Worm (Caenorhabditis elegans) whole organism, L2 larva: ENCODE measurements around the gene F26F4.8.

Experiments used
- F13H6.1 ChIP-seq: sonication (generic microtip); optimal IDR thresholded peaks from 2 replicates; lab custom pipeline; 2016; ENCODE audit warnings: missing genetic modification characterization, missing compliant biosample characterization
- Y55F3AM.14 ChIP-seq: fragments of 200-800 bp; sonication (Bioruptor generic); optimal IDR thresholded peaks from 2 replicates; lab custom pipeline; 2018; ENCODE audit warnings: mild to moderate bottlenecking, missing genetic modification characterization, missing compliant biosample characterization
- ZK546.5 ChIP-seq: sonication (generic microtip); optimal IDR thresholded peaks from 2 replicates; lab custom pipeline; 2017; ENCODE audit warnings: missing biosample characterization, missing genetic modification characterization
- aly-2 ChIP-seq: fragments of 150-350 bp; optimal IDR thresholded peaks from 2 replicates; lab custom pipeline; 2014; ENCODE audit warnings: missing biosample characterization, missing genetic modification characterization
- ama-1 ChIP-seq: fragments of 150-350 bp; optimal IDR thresholded peaks from 2 replicates; lab custom pipeline; 2018; ENCODE audit warnings: inconsistent platforms
- ceh-82 ChIP-seq: fragments of 150-350 bp; optimal IDR thresholded peaks from 2 replicates; lab custom pipeline; 2014; ENCODE audit warnings: missing biosample characterization, missing genetic modification characterization
- crh-2 ChIP-seq: sonication (generic microtip); optimal IDR thresholded peaks from 2 replicates; lab custom pipeline; 2017; ENCODE audit warnings: missing biosample characterization, missing genetic modification characterization
- egl-27 ChIP-seq: sonication (generic microtip); optimal IDR thresholded peaks from 3 replicates; lab custom pipeline; 2017; ENCODE audit warnings: missing biosample characterization, missing genetic modification reagents, missing genetic modification characterization
- elt-1 ChIP-seq: fragments of 150-350 bp; optimal IDR thresholded peaks from 2 replicates; lab custom pipeline; 2014; ENCODE audit warnings: missing biosample characterization, missing genetic modification characterization
- elt-3 ChIP-seq: sonication (generic microtip); optimal IDR thresholded peaks from 2 replicates; lab custom pipeline; 2017; ENCODE audit warnings: missing biosample characterization, missing genetic modification characterization
- fos-1 ChIP-seq: fragments of 150-350 bp; optimal IDR thresholded peaks from 2 replicates; lab custom pipeline; 2014; ENCODE audit warnings: missing biosample characterization, missing genetic modification characterization
- gmeb-1 ChIP-seq: fragments of 150-350 bp; optimal IDR thresholded peaks from 2 replicates; lab custom pipeline; 2014; ENCODE audit warnings: missing biosample characterization, missing genetic modification characterization
- lin-11 ChIP-seq: fragments of 150-350 bp; sonication (generic microtip); optimal IDR thresholded peaks from 2 replicates; lab custom pipeline; 2014; ENCODE audit warnings: missing biosample characterization, missing genetic modification characterization, inconsistent platforms, mixed read lengths
- lin-13 ChIP-seq: fragments of 150-350 bp; optimal IDR thresholded peaks from 2 replicates; lab custom pipeline; 2014; ENCODE audit warnings: missing biosample characterization, missing genetic modification reagents, missing genetic modification characterization
- lin-39 ChIP-seq: fragments of 150-350 bp; optimal IDR thresholded peaks from 2 replicates; lab custom pipeline; 2014; ENCODE audit warnings: missing biosample characterization, missing genetic modification reagents, missing genetic modification characterization
- lsy-2 ChIP-seq, 2 experiments: fragments of 150-350 bp in 1 of 2; sonication (generic microtip) in 1 of 2; optimal IDR thresholded peaks; 2 replicates each; lab custom pipeline; 2014 to 2017; ENCODE audit warnings: missing biosample characterization in 2 of 2, missing genetic modification characterization in 2 of 2
- mab-5 ChIP-seq: fragments of 150-350 bp; optimal IDR thresholded peaks from 2 replicates; lab custom pipeline; 2014; ENCODE audit warnings: missing biosample characterization, missing genetic modification characterization
- mbf-1 ChIP-seq: sonication (generic microtip); optimal IDR thresholded peaks from 2 replicates; lab custom pipeline; 2017; ENCODE audit warnings: missing biosample characterization, missing genetic modification characterization
- nhr-10 ChIP-seq: sonication (generic microtip); optimal IDR thresholded peaks from 2 replicates; lab custom pipeline; 2017; ENCODE audit warnings: missing biosample characterization, missing genetic modification characterization
- nhr-11 ChIP-seq: fragments of 150-350 bp; optimal IDR thresholded peaks from 2 replicates; lab custom pipeline; 2014; ENCODE audit warnings: missing biosample characterization, missing genetic modification characterization
- nhr-129 ChIP-seq: fragments of 150-350 bp; optimal IDR thresholded peaks from 2 replicates; lab custom pipeline; 2014; ENCODE audit warnings: missing biosample characterization, missing genetic modification characterization
- nhr-21 ChIP-seq: fragments of 150-350 bp; optimal IDR thresholded peaks from 2 replicates; lab custom pipeline; 2014; ENCODE audit warnings: missing biosample characterization, missing genetic modification characterization
- nhr-25 ChIP-seq: fragments of 150-350 bp; sonication (generic microtip); optimal IDR thresholded peaks from 3 replicates; lab custom pipeline; 2014; ENCODE audit warnings: missing biosample characterization, missing genetic modification characterization
- nhr-6 ChIP-seq: fragments of 150-350 bp; optimal IDR thresholded peaks from 2 replicates; lab custom pipeline; 2014; ENCODE audit warnings: missing biosample characterization, missing genetic modification characterization
- peb-1 ChIP-seq: fragments of 150-350 bp; optimal IDR thresholded peaks from 2 replicates; lab custom pipeline; 2014; ENCODE audit warnings: missing biosample characterization, missing genetic modification characterization
- skn-1 ChIP-seq: sonication (generic microtip); optimal IDR thresholded peaks from 2 replicates; lab custom pipeline; 2017; ENCODE audit warnings: missing biosample characterization, missing genetic modification characterization
- sma-3 ChIP-seq: sonication (generic microtip); optimal IDR thresholded peaks from 2 replicates; lab custom pipeline; 2016; ENCODE audit warnings: missing genetic modification reagents, missing genetic modification characterization, missing compliant biosample characterization
- sma-9 ChIP-seq, 2 experiments: fragments of 150-350 bp in 1 of 2; sonication (generic microtip) in 1 of 2; optimal IDR thresholded peaks; 2 replicates each; lab custom pipeline; 2014 to 2016; ENCODE audit warnings: missing genetic modification characterization in 2 of 2, mild to moderate bottlenecking in 1 of 2, missing biosample characterization in 1 of 2, missing compliant biosample characterization in 1 of 2, missing genetic modification reagents in 1 of 2, moderate library complexity in 1 of 2
- snpc-4 ChIP-seq: fragments of 150-350 bp; optimal IDR thresholded peaks from 2 replicates; lab custom pipeline; 2014; ENCODE audit warnings: missing biosample characterization, missing genetic modification characterization
- unc-39 ChIP-seq: fragments of 150-350 bp; optimal IDR thresholded peaks from 2 replicates; lab custom pipeline; 2014; ENCODE audit warnings: missing biosample characterization, missing genetic modification characterization
- unc-55 ChIP-seq: fragments of 150-350 bp; sonication (generic microtip); optimal IDR thresholded peaks from 3 replicates; lab custom pipeline; 2014; ENCODE audit warnings: missing biosample characterization, missing genetic modification reagents, missing genetic modification characterization
- unc-62 ChIP-seq: fragments of 150-350 bp; optimal IDR thresholded peaks from 2 replicates; lab custom pipeline; 2014; ENCODE audit warnings: missing biosample characterization, missing genetic modification reagents, missing genetic modification characterization
- zag-1 ChIP-seq: fragments of 150-350 bp; optimal IDR thresholded peaks from 2 replicates; lab custom pipeline; 2014; ENCODE audit warnings: missing biosample characterization, missing genetic modification characterization
- ztf-11 ChIP-seq: sonication (generic microtip); optimal IDR thresholded peaks from 2 replicates; lab custom pipeline; 2017; ENCODE audit warnings: missing biosample characterization, missing genetic modification characterization
- ztf-4 ChIP-seq: fragments of 150-350 bp; optimal IDR thresholded peaks from 2 replicates; lab custom pipeline; 2014; ENCODE audit warnings: missing biosample characterization, missing genetic modification characterization

The F26F4.8 gene

ce11 chrIII:4910956-4911355, 5.7 kb upstream of the F26F4.8 start, which contains the start of gene F26F4.2:
TSS of gene F26F4.2 (plus strand) at chrIII:4911256.
- TF ChIP-seq Y55F3AM.14 (GFP tag; lab: Kevin White, UChicago) (no peak), F13H6.1 (tag; lab: Kevin White, UChicago) (no peak), crh-2 (tag; lab: Kevin White, UChicago) (no peak), ztf-4 (tag; lab: Kevin White, UChicago) (no peak), mbf-1 (no peak), nhr-25 (no peak), skn-1 (no peak), unc-62 (GFP tag; lab: Kevin White, UChicago) (no peak), snpc-4 (tag; lab: Kevin White, UChicago) (no peak), lin-13 (GFP tag; lab: Kevin White, UChicago) (no peak), gmeb-1 (tag; lab: Kevin White, UChicago) (no peak), nhr-129 (no peak), elt-3 (no peak), aly-2 (tag; lab: Kevin White, UChicago) (no peak), lsy-2 (tag; optimal IDR thresholded peaks at IDR 0.05; lab: Kevin White, UChicago) (no peak), egl-27 (tag; lab: Kevin White, UChicago) (no peak)

- TF ChIP-seq nhr-10 (tag; lab: Kevin White, UChicago) (no peak), nhr-25 (no peak), unc-62 (GFP tag; lab: Kevin White, UChicago) (no peak), nhr-21 (tag; lab: Kevin White, UChicago) (no peak), nhr-6 (tag; lab: Kevin White, UChicago) (no peak), mbf-1 (no peak), ama-1 (lab: Kevin White, UChicago) (no peak), peb-1 (tag; lab: Kevin White, UChicago) (no peak), ztf-11 (tag; lab: Kevin White, UChicago) (no peak), lin-39 (no peak), lsy-2 (tag; optimal IDR thresholded peaks at IDR 0.05; lab: Kevin White, UChicago) (no peak), ceh-82 (tag; lab: Kevin White, UChicago) (no peak), ZK546.5 (tag; lab: Kevin White, UChicago) (no peak), lin-11 (tag; lab: Kevin White, UChicago) (no peak), sma-9 (GFP tag; optimal IDR thresholded peaks at IDR 0.05; lab: Kevin White, UChicago) (no peak), sma-9 (tag; optimal IDR thresholded peaks at IDR 0.05; lab: Kevin White, UChicago) (no peak), aly-2 (tag; lab: Kevin White, UChicago) (no peak), zag-1 (tag; lab: Kevin White, UChicago) (no peak)
Measured at ce11 chrIII:4909938-4910337, 4.7 kb upstream of the F26F4.8 start, which contains the start of gene F26F4.12. TSS of gene F26F4.12 (minus strand) at chrIII:4910038.

DNA sequence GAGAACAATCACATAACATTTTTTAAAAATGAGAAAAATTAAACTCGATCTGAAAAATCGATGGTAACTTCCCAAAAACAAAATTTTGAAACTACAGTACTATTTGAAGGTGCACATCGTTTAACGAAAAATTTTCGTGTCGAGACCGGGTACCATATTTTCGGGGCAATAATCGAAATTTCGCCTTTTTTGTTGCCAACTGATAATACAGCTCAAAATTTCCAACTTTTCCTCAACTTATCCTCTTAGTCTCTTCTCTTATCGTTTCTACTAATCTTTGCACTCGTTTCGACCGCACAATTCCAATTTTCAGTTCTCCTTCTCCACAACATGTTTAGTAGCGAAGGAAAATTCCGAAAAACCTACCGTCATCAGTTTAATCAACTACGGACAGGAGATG, 1.6 kb upstream of the F26F4.8 start, which contains the start of gene rom-1:
TSS of gene rom-1 (plus strand) at position 301 of the 400 bp plus-strand sequence.
- TF ChIP-seq sma-3 (GFP tag; lab: Kevin White, UChicago): no peak
- TF ChIP-seq ZK546.5 (tag; lab: Kevin White, UChicago): no peak
- TF ChIP-seq unc-55 (GFP tag; lab: Kevin White, UChicago): no peak
- TF ChIP-seq ztf-4 (tag; lab: Kevin White, UChicago): no peak
- TF ChIP-seq elt-1 (tag; lab: Kevin White, UChicago): no peak
- TF ChIP-seq ztf-11 (tag; lab: Kevin White, UChicago): no peak
- no peak for TF ChIP-seq unc-39 (tag; lab: Kevin White, UChicago)
- TF ChIP-seq elt-3: no peak
- no peak for TF ChIP-seq zag-1 (tag; lab: Kevin White, UChicago)
- no peak for TF ChIP-seq nhr-11 (tag; lab: Kevin White, UChicago)
- TF ChIP-seq aly-2 (tag; lab: Kevin White, UChicago): no peak
- no peak for TF ChIP-seq Y55F3AM.14 (GFP tag; lab: Kevin White, UChicago)
- no peak for TF ChIP-seq peb-1 (tag; lab: Kevin White, UChicago)
- no peak for TF ChIP-seq mab-5 (tag; lab: Kevin White, UChicago)
- TF ChIP-seq ama-1 (lab: Kevin White, UChicago): no peak
- no peak for TF ChIP-seq lsy-2 (tag; optimal IDR thresholded peaks at IDR 0.05; lab: Kevin White, UChicago)
- TF ChIP-seq skn-1: no peak
- no peak for TF ChIP-seq nhr-6 (tag; lab: Kevin White, UChicago)

- TF ChIP-seq sma-3 (GFP tag; lab: Kevin White, UChicago): no peak
- peak; percentile 20 for TF ChIP-seq gmeb-1 (tag; lab: Kevin White, UChicago)
- peak; percentile 99 for TF ChIP-seq fos-1 (tag; lab: Kevin White, UChicago)
Measured at ce11 chrIII:4906365-4906764, 1.1 kb upstream of the F26F4.8 start.
